Fruit fly (Drosophila melanogaster): ENCODE results near the gene PGRP-SD.

dm6 chr3L:7643562-7643961 lies 7.4 kb upstream of the PGRP-SD start:
- TF ChIP-seq Clk (GFP tag; optimal IDR thresholded peaks at IDR 0.05): no peak
- no peak for TF ChIP-seq CG7101 (tag; optimal IDR thresholded peaks at IDR 0.05)
- TF ChIP-seq tj (GFP tag; optimal IDR thresholded peaks at IDR 0.05): no peak

All from whole organism, adult.